Worm (Caenorhabditis elegans) whole organism, L4/young adult: ENCODE results near the gene T06C10.3.

Experiments
- W03F9.2 ChIP-seq: fragments of 150-350 bp; optimal IDR thresholded peaks from 2 replicates; lab custom pipeline; 2014; ENCODE audit warnings: missing biosample characterization, missing genetic modification characterization
- dao-5 ChIP-seq: sonication (generic microtip); optimal IDR thresholded peaks from 2 replicates; lab custom pipeline; 2016; ENCODE audit warnings: missing genotype, missing genetic modification characterization, moderate library complexity, missing compliant biosample characterization
- him-1 ChIP-seq: sonication (generic microtip); optimal IDR thresholded peaks from 2 replicates; lab custom pipeline; 2016; ENCODE audit warnings: missing genotype, missing genetic modification reagents, missing genetic modification characterization, missing compliant biosample characterization

Gene T06C10.3

DNA sequence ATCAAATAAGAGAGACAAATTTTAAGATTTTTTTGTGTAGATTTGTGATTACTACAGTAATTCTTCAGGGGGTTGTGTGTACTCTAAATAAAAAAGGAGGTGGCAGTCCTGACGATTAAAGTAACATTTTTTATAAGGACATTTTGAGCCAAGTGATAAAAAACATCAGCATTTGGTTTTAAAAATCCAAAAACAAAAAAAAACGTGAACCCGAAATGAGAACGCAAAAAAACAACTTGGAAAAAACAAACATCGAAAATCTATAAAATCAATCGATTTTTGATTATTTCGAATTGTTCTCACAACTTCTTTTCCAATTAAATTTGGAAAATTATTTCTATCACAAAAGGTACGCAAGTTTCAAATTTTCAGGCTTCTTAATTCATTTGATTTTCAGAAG, at the start of gene T06C10.3:
TSS of gene T06C10.3 (plus strand) at position 301 of the 400 bp plus-strand sequence.
- TF ChIP-seq him-1 (tag; lab: Kevin White, UChicago) (no peak), dao-5 (no peak)

DNA sequence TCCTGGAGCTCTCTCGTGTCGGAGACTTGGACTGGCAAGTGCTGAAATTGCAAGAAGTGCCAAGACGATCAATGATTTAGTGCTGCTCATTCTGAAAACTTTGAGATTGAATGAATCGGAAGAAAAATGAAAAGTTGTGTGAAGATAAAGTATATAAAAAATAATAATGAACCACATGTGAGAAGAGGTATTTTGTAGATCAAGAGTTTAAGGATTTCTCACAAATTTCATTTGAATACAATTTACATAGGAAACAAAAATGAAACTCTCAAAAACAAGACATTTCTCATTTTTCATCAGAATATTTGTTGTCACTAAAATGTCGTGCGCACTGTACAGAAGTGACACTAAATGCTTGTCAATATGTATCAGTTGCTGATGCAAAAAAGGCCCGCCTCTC, 48.0 kb upstream of the T06C10.3 start, which contains the start of gene T14A8.2:
TSS of gene T14A8.2 (minus strand) at position 101 of the 400 bp plus-strand sequence.
- TF ChIP-seq dao-5 (no peak), W03F9.2 (no peak), him-1 (tag; lab: Kevin White, UChicago) (no peak)

DNA sequence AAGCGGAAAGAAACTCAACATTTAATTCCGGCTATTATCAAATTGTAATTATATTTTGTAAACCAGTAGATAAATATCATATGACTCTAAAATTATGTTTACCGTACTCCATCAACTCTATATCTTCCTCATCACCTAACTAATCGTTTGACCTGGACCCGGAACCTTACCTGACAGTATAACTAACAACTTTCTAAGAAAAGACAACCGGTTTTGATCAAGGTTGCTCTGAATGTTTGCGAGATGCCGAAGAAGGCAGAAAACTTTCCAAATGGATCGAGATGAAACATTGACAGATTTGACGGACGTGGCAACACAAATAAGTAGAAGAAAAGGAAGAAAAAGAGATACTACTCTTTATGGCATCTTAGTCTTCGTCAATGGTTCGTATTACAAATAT, 45.9 kb upstream of the T06C10.3 start:
- no peak for TF ChIP-seq W03F9.2

DNA sequence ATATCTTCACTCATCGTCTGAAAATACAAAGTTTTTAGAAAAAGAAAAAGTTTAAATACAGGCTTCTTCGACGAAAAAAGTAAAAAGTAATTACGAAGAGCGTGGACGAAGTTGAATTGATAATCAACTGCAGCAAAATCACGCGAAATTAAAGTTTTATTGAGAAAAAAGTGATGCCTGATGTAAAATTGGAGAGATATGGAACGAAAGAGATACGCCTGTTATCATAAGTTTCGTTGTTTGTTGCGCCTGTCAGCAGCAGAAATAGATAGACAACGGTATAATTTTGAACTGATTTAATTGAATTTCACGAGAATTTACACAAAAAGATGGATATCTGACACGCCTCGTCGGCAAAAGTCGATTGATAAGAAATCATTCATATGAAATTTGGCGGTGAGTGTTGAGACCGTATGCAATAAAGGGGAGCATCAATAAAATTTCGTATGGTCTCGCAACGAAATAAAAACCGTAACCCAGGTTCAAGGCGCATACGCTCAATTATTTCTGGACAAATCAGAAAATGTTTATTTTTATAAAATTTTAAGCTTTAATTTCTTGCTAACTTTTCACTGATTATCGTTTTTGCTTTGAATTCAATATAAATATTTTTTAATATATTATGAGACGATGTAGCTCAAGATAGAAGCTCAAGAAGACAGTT, 41.1 kb upstream of the T06C10.3 start, which contains the start of gene C06A6.4:
TSS of gene C06A6.4 (minus strand) at position 24 of the 664 bp plus-strand sequence.
- no peak for TF ChIP-seq him-1 (tag; lab: Kevin White, UChicago)
- TF ChIP-seq dao-5 = no peak
- peak; percentile 61 for TF ChIP-seq W03F9.2

DNA sequence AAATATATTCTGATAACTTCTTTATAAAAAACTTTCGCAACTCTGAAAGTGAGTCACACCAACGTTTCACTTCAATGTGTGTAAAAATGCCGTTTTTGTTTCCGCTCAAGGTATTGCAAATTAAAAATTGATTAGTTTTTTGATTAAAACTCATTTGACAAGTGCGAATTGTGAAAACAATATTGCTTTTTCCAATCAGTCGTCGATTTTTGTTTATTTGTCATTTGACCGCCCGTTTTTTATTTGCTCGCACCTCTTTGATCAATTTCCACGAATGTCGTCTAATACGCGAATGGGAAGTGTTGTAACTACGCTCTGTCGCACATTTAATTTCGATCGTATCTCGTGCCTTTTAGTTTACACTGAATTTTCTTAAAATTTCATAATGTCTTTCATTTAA, 40.4 kb upstream of the T06C10.3 start, which contains the start of gene mvb-12:
TSS of gene mvb-12 (plus strand) at position 375 of the 400 bp plus-strand sequence.
- no peak for TF ChIP-seq him-1 (tag; lab: Kevin White, UChicago)
- no peak for TF ChIP-seq dao-5
- no peak for TF ChIP-seq W03F9.2

DNA sequence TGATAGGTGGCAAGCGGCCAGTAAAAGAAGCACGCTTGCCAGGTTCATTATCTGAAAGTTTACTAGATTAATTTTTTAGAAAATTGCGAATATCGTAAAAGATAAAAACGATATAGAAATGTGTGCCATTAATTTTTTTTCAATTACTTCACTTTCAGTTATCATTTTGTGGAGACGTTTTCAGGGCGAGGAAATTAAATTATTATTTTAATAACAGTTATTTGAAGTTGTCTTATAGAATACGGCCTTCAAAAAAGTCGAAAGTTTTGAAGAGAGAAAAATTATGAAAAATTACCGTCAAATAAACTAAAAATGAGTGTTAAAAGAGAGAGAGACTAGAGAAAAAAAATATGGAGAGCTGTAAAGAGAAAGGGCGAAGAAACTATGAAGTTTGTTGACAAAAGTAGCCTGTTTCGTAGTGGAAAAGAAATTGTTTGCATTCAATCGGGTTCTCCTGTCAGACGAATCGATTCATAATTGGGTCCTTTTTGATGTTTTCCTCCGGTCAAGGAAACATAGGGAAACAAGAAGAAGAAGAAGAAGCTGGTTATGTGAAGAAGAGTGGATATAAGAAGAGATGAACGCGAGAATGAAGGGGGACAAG, 35.8 kb upstream of the T06C10.3 start, which contains the start of gene erp-44.2:
TSS of gene erp-44.2 (minus strand) at position 51 of the 604 bp plus-strand sequence.
- TF ChIP-seq W03F9.2 (no peak), dao-5 (no peak), him-1 (tag; lab: Kevin White, UChicago) (no peak)

DNA sequence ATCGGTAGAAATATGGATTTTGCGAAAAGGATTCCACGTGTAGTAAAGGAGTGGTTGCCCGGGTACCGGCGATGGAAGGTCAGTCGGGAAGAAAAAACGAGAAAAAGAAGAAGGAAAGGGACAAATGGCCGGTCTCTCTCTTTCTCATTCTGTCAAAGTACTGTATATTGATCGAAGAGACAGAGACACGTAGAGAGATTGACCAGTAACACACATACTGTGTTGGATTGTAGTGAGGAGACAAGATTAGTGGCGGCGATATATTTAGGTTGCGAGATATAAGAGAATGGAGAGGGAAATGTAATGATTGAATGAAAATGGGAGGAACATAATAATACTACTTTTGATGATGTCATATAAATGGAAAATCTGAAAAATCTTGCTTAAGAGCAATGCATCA, 34.5 kb upstream of the T06C10.3 start:
- no peak for TF ChIP-seq dao-5

DNA sequence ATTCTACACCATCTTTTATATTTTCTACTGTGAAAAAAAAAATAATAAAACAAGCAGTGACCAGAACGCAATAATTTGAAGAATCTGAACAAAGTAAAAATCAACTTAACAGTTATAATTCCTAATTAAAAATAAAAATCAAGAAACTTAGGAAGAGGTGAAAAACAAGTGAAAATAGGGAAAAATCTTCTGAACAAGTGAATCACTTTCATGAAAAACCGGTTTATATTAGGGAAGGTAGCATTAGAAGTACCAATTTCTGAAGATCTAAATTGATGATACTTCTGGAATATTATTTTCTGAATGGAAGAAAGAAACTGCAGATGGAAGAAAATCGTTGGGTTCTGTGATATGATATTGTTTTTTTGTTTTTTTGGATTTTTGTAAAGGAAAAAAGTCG, 34.1 kb upstream of the T06C10.3 start:
- TF ChIP-seq him-1 (tag; lab: Kevin White, UChicago) (no peak), W03F9.2 (no peak)

DNA sequence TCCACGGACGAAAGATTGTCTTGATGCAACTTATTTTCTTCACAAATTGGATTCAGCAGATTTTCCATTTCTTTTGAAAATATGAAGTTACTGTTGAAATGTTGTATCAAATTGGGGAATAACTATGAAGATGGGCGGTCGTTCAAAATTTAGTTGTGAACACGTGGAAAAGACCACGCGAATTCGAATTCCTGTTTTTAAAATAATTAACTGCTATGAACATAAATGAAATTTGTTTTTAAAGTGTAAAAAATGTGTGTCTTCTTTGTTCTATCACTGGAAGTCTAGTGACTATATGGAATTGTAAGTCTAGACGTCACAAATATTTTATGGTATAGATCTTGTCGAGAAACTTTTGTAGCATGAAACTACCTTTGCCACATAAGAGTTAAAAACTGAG, 32.1 kb upstream of the T06C10.3 start, which contains the start of gene C06A6.7:
TSS of gene C06A6.7 (minus strand) at position 101 of the 400 bp plus-strand sequence.
- TF ChIP-seq W03F9.2 = no peak
- TF ChIP-seq him-1 (tag; lab: Kevin White, UChicago) = no peak
- TF ChIP-seq dao-5 = no peak

DNA sequence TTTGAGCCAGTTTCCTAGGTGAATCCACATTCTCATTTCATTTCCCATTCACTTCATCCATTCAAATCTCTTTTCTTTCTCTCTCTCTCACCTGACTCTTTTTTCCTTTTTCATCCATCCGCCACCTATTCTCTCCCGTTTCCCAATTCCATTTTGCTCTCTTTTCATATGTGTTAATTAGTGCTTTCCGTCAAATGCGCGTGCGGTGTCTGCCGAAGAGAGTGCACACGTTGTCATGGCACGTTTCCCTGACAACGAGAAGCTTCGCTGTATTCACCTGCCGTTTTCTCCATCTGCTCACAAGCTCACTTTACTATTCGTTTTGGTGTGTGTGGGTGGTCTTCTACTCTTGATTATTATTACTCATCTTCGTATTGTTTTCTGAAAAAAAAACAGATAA, 30.6 kb upstream of the T06C10.3 start:
- TF ChIP-seq W03F9.2 (no peak), dao-5 (no peak), him-1 (tag; lab: Kevin White, UChicago) (no peak)

DNA sequence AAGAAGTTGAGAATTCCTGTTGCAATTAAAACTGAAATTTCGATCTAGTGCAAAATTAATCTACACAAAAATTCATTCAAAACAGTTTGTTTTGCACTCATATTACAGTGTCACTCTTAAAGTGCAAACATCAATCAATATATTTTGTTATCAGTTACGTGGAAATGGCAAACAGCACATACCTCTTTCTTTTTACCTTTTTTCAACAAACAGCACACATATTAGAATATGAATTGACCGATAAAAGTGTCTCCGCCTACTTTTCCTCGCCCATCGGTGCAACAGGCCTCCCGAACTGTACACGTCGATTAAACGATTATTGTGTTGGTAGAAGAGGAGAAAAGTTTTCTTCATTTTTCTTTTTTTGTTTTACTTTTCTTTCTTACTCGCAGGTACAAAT, 29.3 kb upstream of the T06C10.3 start:
- TF ChIP-seq W03F9.2 (no peak), him-1 (tag; lab: Kevin White, UChicago) (no peak), dao-5 (no peak)

DNA sequence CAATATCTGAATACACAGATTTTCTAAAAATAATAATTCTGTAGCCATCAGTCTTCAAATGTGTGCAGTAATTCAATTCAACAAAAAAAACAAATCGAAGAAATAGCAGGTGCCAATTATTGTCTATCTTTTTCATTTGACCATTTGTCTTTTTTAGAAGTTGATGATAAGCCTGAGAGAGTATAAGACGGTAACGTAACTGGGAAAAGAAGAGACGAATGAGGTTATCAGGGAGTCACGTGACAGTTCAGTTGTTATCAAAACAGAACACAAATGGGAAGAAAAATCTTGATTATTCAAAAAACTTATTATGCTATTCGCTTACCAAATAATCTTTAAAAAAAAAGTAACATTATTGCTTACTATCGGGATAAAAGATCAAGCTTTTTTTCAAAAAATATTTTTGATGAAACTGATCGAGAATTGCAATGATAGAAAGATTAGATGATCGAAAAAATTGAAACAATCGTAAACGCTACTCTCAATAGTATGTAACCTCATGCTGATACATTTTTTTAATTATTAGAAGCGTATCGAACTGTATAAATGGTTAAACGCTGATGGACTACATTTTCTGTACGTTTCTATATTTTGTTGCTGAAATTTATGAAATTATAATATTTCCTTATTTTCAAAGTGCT, 26.1 kb upstream of the T06C10.3 start:
- peak; percentile 26 for TF ChIP-seq W03F9.2
- no peak for TF ChIP-seq him-1 (tag; lab: Kevin White, UChicago)

DNA sequence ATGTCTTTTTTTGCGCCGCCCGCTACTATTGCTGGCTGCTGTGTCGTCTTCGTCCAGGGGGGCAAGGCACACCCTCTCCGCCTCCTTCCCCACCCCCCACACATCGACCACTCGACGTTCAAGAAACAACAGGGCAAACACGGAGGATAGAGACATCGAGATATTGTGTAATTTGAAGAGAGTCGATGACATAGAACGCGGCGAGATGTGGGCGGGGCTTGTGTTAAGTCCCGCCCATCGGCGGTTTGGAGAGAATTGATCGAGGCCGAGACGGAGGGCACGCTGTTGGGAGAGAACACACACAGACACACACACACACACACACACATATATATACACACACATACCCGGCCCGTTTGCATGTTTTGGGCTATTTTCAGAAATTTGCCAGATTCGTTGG, 25.0 kb upstream of the T06C10.3 start:
- peak; percentile 69 for TF ChIP-seq dao-5
- TF ChIP-seq W03F9.2 = peak; percentile 5
- peak; percentile 71 for TF ChIP-seq him-1 (tag; lab: Kevin White, UChicago)

DNA sequence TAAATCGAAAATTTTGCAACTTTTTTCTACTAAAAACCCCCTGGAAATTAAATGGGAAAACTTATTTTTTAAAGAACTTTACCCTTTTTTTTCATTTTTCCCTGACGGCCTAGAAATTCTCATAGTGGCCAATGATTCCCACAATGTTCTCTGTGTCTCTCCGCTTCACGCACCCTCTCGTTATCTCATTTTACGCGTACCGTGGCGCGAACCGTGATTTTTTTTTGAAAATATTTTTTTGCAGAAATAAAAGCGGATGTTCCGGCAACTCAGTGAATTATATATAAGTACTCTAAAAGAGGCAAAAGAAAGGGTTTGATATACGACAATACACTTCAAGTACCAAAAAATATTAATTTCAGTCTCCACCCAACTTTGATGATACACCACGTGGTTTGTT, 24.2 kb upstream of the T06C10.3 start, which contains the start of gene C06A6.2:
TSS of gene C06A6.2 (plus strand) at position 237 of the 400 bp plus-strand sequence.
- no peak for TF ChIP-seq him-1 (tag; lab: Kevin White, UChicago)
- TF ChIP-seq dao-5 = no peak
- no peak for TF ChIP-seq W03F9.2

DNA sequence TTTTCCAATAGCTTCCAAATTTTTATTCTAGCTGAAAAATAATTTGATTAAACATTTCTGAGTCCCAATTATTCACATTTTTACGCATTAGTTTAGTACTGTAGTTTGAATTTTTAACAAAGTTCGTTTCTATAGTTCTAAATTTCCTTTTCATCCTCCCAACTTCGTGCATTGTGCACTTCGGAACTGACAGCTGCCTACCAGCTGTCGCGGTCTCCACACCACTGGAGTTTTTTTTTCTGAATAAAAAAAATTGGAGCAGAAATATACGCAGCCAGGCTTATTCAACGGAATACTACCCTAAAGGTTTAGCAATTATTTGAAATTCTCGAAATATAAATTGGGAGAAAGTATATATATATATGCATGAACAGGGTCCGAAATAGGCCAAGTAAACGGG, 21.3 kb upstream of the T06C10.3 start:
- TF ChIP-seq W03F9.2 (no peak), dao-5 (no peak), him-1 (tag; lab: Kevin White, UChicago) (no peak)
